Worm (Caenorhabditis elegans): Measurements from ENCODE around the gene suex-1.
"Not testable (repeated sequence)": the region's sequence is repeated elsewhere in the genome, so short reads cannot be mapped to it uniquely, and the experiment has no call there.

suex-1 gene

DNA sequence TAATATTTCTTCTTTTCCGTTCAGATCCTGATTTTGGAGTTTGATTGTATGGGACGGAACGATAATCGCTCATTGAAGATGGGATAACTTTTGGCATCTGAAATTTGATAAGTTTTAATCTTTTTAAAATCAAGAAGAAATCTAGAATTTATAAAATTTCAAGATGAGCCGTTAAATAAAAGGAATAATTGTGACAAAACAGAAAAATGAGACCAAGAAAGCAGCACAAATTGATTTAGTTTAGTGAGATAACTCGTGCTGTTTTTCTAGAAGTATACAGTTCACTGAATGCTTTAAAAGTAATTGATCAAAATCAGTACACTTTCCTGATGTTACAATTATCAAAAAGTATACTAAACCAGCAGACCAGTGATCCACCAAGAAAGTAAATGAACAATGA is 42.1 kb upstream of the suex-1 start, which contains the start of gene hlh-27:
Gene hlh-27 (minus strand): TSS at position 101 of the 400 bp plus-strand sequence.
- TF ChIP-seq aly-1, hmbx-1, B0310.2 (tag; optimal IDR thresholded peaks at IDR 0.05): not testable (repeated sequence)

DNA sequence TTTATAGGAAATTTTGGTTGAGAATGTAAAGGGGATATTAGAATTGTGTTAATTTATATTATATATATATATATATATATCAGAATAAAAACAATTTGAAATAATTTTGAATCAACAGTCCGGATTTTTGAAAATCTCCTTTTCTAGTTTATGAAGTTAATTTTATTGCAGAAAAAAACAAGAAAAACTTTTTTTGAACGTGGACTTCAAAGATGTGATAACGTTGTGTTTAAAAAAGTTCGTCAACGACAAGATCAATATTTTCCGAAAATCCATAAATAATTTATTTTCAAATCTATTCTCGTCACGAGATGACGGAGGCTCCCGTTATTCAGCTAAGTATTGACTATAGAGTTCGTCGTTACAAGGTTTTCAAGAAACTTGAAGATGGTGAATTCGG is 39.5 kb upstream of the suex-1 start, which contains the start of gene C17C3.11:
Gene C17C3.11 (plus strand): TSS at position 301 of the 400 bp plus-strand sequence.
- TF ChIP-seq ceh-13 (GFP tag; optimal IDR thresholded peaks at IDR 0.05) (no peak), sea-1 (GFP tag; conservative IDR thresholded peaks at IDR 0.05) (no peak), scrt-1 (GFP tag; IDR thresholded peaks at IDR 0.05) (no peak), hmg-4 (GFP tag; optimal IDR thresholded peaks at IDR 0.05) (no peak), ets-7 (tag; optimal IDR thresholded peaks at IDR 0.05) (no peak), tbx-37 (GFP tag; conservative IDR thresholded peaks at IDR 0.05) (no peak)

DNA sequence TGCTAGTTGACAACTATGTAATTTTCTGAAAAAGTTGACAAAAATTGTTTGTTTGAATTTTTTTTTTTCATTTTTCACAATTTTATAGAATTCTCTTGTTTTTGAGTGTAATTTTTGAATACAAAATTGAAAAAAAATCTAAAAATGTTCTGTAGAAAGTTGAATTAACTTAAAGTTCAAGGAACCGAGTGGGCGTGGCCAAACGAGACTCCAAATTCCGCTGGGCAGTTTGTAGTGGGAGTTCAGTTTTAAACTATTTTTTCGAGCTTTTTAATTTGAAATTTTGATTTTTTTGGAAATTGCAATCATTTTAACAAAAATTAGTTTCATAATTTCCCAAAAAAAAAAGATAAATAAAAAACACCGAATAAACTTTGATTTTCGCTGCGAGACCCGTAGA is 39.0 kb upstream of the suex-1 start:
- no peak for TF ChIP-seq ets-7 (tag; optimal IDR thresholded peaks at IDR 0.05)
- TF ChIP-seq scrt-1 (GFP tag; IDR thresholded peaks at IDR 0.05), result no peak
- no peak for TF ChIP-seq tra-4 (tag; optimal IDR thresholded peaks at IDR 0.05)
- TF ChIP-seq flt-1 (GFP tag; IDR thresholded peaks at IDR 0.05), result no peak
- no peak for TF ChIP-seq ama-1 (optimal IDR thresholded peaks at IDR 0.05)
- no peak for TF ChIP-seq hmbx-1 (tag; optimal IDR thresholded peaks at IDR 0.05)
- TF ChIP-seq pes-1 (GFP tag; IDR thresholded peaks at IDR 0.05), result no peak
- TF ChIP-seq ceh-36 (tag; optimal IDR thresholded peaks at IDR 0.05), result no peak
- no peak for TF ChIP-seq hmg-4 (GFP tag; optimal IDR thresholded peaks at IDR 0.05)
- no peak for TF ChIP-seq aly-1 (tag; optimal IDR thresholded peaks at IDR 0.05)
- TF ChIP-seq tbx-37 (GFP tag; conservative IDR thresholded peaks at IDR 0.05), result no peak
- TF ChIP-seq B0310.2 (tag; optimal IDR thresholded peaks at IDR 0.05), result no peak
- no peak for TF ChIP-seq hnd-1 (tag; optimal IDR thresholded peaks at IDR 0.05)
- no peak for TF ChIP-seq ceh-13 (GFP tag; optimal IDR thresholded peaks at IDR 0.05)
- TF ChIP-seq tbx-11 (GFP tag; IDR thresholded peaks at IDR 0.05), result no peak
- TF ChIP-seq sea-1 (GFP tag; conservative IDR thresholded peaks at IDR 0.05), result no peak
- no peak for TF ChIP-seq F13C5.2 (tag; optimal IDR thresholded peaks at IDR 0.05)

DNA sequence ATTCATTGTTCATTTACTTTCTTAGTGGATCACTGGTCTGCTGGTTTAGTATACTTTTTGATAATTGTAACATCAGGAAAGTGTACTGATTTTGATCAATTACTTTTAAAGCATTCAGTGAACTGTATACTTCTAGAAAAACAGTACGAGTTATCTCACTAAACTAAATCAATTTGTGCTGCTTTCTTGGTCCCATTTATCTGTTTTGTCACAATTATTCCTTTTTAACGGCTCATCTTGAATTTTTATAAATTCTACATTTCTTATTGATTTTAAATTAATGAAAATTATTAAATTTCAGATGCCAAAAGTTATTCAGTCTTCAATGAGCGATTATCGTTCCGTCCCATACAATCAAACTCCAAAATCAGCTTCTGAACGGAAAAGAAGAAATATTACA is 36.9 kb upstream of the suex-1 start, which contains the start of gene hlh-25:
Gene hlh-25 (plus strand): TSS at position 301 of the 400 bp plus-strand sequence.
- TF ChIP-seq sea-1 (GFP tag; conservative IDR thresholded peaks at IDR 0.05); tbx-11 (GFP tag; IDR thresholded peaks at IDR 0.05); pes-1 (GFP tag; IDR thresholded peaks at IDR 0.05): not testable (repeated sequence)

DNA sequence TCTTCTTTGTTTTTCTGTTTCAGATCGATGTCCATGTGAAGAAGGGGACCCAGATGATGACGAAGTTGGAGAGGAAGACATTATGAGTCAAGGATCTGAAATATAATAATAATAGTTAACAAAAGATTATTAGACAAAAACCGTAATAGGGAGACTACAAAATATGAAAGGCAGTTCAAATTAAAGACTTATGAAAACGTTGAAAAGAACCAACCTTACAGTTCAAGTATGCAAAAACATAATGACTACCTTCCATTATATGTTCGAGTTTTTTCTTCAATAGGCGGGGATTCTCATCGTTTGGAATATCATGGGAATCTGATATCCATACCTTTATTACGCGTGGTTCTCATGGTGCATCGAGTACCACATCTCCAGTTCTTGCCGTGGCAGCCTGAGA is 35.6 kb upstream of the suex-1 start, which contains the start of gene hlh-26:
Gene hlh-26 (minus strand): TSS at position 101 of the 400 bp plus-strand sequence.
- TF ChIP-seq hmbx-1 (tag; optimal IDR thresholded peaks at IDR 0.05), result no peak
- no peak for TF ChIP-seq tra-4 (tag; optimal IDR thresholded peaks at IDR 0.05)
- TF ChIP-seq B0310.2 (tag; optimal IDR thresholded peaks at IDR 0.05), result no peak
- no peak for TF ChIP-seq tbx-11 (GFP tag; IDR thresholded peaks at IDR 0.05)
- TF ChIP-seq hnd-1 (tag; optimal IDR thresholded peaks at IDR 0.05), result no peak
- no peak for TF ChIP-seq ets-7 (tag; optimal IDR thresholded peaks at IDR 0.05)
- TF ChIP-seq sea-1 (GFP tag; conservative IDR thresholded peaks at IDR 0.05), result no peak
- no peak for TF ChIP-seq aly-1 (tag; optimal IDR thresholded peaks at IDR 0.05)
- no peak for TF ChIP-seq hmg-4 (GFP tag; optimal IDR thresholded peaks at IDR 0.05)
- no peak for TF ChIP-seq ceh-13 (GFP tag; optimal IDR thresholded peaks at IDR 0.05)
- TF ChIP-seq tbx-37 (GFP tag; conservative IDR thresholded peaks at IDR 0.05), result no peak
- TF ChIP-seq F13C5.2 (tag; optimal IDR thresholded peaks at IDR 0.05), result no peak
- TF ChIP-seq scrt-1 (GFP tag; IDR thresholded peaks at IDR 0.05), result no peak
- no peak for TF ChIP-seq ceh-36 (tag; optimal IDR thresholded peaks at IDR 0.05)
- TF ChIP-seq pes-1 (GFP tag; IDR thresholded peaks at IDR 0.05), result no peak
- TF ChIP-seq flt-1 (GFP tag; IDR thresholded peaks at IDR 0.05), result no peak
- TF ChIP-seq ama-1 (optimal IDR thresholded peaks at IDR 0.05), result no peak

DNA sequence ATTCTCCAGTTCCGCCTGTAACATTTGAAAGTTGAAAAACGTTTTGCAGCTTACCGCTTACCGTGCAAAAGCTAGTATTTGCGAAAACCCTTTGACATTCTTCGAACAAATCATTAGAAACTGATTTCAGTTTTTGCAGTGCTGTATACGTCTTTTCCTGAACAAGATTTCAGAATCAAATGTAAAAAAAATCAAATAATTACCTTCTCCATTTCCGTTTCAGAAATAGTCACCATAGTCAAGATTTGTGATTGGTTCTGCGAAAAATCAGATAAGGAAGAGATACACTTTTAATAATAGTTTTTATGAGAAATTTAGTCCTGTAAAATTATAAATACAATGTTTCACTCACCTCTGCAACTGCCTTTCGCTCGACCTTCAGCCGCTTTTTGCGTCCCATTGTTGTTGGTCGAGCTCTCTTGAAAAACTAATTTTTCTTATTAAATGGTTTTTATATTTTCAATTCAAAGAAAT is 33.8 kb upstream of the suex-1 start, which contains the start of gene C17C3.9:
Gene C17C3.9 (minus strand): TSS at position 424 of the 474 bp plus-strand sequence.
- TF ChIP-seq flt-1 (GFP tag; IDR thresholded peaks at IDR 0.05) (no peak), scrt-1 (GFP tag; IDR thresholded peaks at IDR 0.05) (no peak), hnd-1 (tag; optimal IDR thresholded peaks at IDR 0.05) (no peak), B0310.2 (tag; optimal IDR thresholded peaks at IDR 0.05) (no peak), sea-1 (GFP tag; conservative IDR thresholded peaks at IDR 0.05) (no peak), ets-7 (tag; optimal IDR thresholded peaks at IDR 0.05) (no peak)

DNA sequence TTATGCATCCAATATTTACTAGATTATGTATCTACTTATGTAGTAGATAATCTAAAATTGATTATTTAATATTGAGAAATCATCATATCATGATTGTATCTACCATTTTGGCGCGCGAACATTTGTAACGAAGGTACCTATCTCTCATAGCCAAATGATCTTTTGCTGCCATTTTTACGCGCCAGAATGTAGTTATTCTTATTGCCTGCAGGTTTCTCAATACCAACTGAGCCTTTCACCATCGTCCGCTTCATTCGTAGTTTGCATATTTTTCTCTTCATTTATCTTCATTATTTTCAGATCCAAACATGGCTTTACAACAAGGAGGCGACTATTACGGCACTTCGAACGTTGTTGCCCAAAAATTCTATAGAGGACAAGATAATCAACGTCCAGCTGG is 29.8 kb upstream of the suex-1 start, which contains the start of gene ZK177.1:
Gene ZK177.1 (plus strand): TSS at position 301 of the 400 bp plus-strand sequence.
- TF ChIP-seq ets-7 (tag; optimal IDR thresholded peaks at IDR 0.05) (no peak), tbx-37 (GFP tag; conservative IDR thresholded peaks at IDR 0.05) (no peak), hnd-1 (tag; optimal IDR thresholded peaks at IDR 0.05) (no peak), ceh-36 (tag; optimal IDR thresholded peaks at IDR 0.05) (no peak), ama-1 (optimal IDR thresholded peaks at IDR 0.05) (no peak), sea-1 (GFP tag; conservative IDR thresholded peaks at IDR 0.05) (no peak), ceh-13 (GFP tag; optimal IDR thresholded peaks at IDR 0.05) (no peak), F13C5.2 (tag; optimal IDR thresholded peaks at IDR 0.05) (no peak), hmbx-1 (tag; optimal IDR thresholded peaks at IDR 0.05) (no peak), aly-1 (tag; optimal IDR thresholded peaks at IDR 0.05) (no peak), pes-1 (GFP tag; IDR thresholded peaks at IDR 0.05) (no peak), tbx-11 (GFP tag; IDR thresholded peaks at IDR 0.05) (no peak), tra-4 (tag; optimal IDR thresholded peaks at IDR 0.05) (no peak), scrt-1 (GFP tag; IDR thresholded peaks at IDR 0.05) (no peak)

DNA sequence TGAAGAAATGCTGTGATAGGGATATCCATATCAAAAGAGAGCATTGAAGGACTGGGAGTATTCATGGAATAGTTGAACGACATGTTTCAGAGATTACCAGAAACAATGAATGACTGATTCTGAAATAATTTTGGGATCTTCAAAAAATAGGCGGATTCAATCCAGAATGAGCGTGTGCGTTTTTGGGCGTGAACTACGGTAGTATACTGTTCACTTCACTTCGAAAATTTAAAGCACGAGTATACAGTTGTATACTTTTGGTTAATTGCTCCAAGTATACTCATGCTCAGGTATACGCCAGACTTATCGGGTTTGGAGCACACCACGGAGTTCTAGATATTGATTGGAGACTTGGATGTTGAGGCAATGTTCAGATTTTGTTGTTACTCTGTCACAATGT is 27.2 kb upstream of the suex-1 start, which contains the start of gene tbx-35:
Gene tbx-35 (minus strand): TSS at position 101 of the 400 bp plus-strand sequence.
- no peak for TF ChIP-seq hmg-4 (GFP tag; optimal IDR thresholded peaks at IDR 0.05)
- no peak for TF ChIP-seq F13C5.2 (tag; optimal IDR thresholded peaks at IDR 0.05)
- no peak for TF ChIP-seq aly-1 (tag; optimal IDR thresholded peaks at IDR 0.05)
- TF ChIP-seq pes-1 (GFP tag; IDR thresholded peaks at IDR 0.05), result no peak
- TF ChIP-seq tra-4 (tag; optimal IDR thresholded peaks at IDR 0.05), result no peak
- TF ChIP-seq B0310.2 (tag; optimal IDR thresholded peaks at IDR 0.05), result no peak
- no peak for TF ChIP-seq flt-1 (GFP tag; IDR thresholded peaks at IDR 0.05)
- TF ChIP-seq tbx-37 (GFP tag; conservative IDR thresholded peaks at IDR 0.05), result no peak

Measured in whole organism, early embryonic.